Comparison of ENCODE assay signal across 5 fruit fly cellular contexts in genomic region chr3L:16385880-16386584, dm6.
TF ChIP-seq lines count a peak whose summit lies in the region.

Gene Agpat3 (minus strand): TSS chr3L:16385957.
Gene RAF2 (plus strand): TSS chr3L:16386327.

- no peak for TF ChIP-seq CTCF in whole organism, embryonic (GFP tag; optimal IDR thresholded peaks at IDR 0.05; lab: Kevin White, UChicago)

TF ChIP-seq in whole organism, adult, 20 proteins besides CTCF, POLR2A, EP300 and RAD21 (continues in another document):
- TF ChIP-seq CG14711 (tag; optimal IDR thresholded peaks at IDR 0.05; lab: Kevin White, UChicago): peak; percentile 86
- peak; percentile 60 for TF ChIP-seq toe (GFP tag; optimal IDR thresholded peaks at IDR 0.05; lab: Kevin White, UChicago)
- TF ChIP-seq kay (GFP tag; lab: Kevin White, UChicago; ENCODE audit: borderline replicate concordance): no peak
- TF ChIP-seq cic (GFP tag; optimal IDR thresholded peaks at IDR 0.05; lab: Kevin White, UChicago): no peak
- no peak for TF ChIP-seq cnc (optimal IDR thresholded peaks at IDR 0.05; lab: Kevin White, UChicago)
- TF ChIP-seq CG11617 (GFP tag; optimal IDR thresholded peaks at IDR 0.05; lab: Kevin White, UChicago): peak; percentile 27
- TF ChIP-seq Clk (GFP tag; optimal IDR thresholded peaks at IDR 0.05; lab: Kevin White, UChicago): no peak
- no peak for TF ChIP-seq ovo (GFP tag; optimal IDR thresholded peaks at IDR 0.05; lab: Kevin White, UChicago)
- TF ChIP-seq Mnt (GFP tag; optimal IDR thresholded peaks at IDR 0.05; lab: Kevin White, UChicago): no peak
- TF ChIP-seq bab1 (GFP tag; optimal IDR thresholded peaks at IDR 0.05; lab: Kevin White, UChicago): no peak
- TF ChIP-seq CG7045 (GFP tag; optimal IDR thresholded peaks at IDR 0.05; lab: Kevin White, UChicago): no peak
- TF ChIP-seq CG5204 (GFP tag; optimal IDR thresholded peaks at IDR 0.05; lab: Kevin White, UChicago): no peak
- peak; percentile 5 for TF ChIP-seq Hr96 (GFP tag; optimal IDR thresholded peaks at IDR 0.05; lab: Kevin White, UChicago)
- TF ChIP-seq CG33017 (tag; optimal IDR thresholded peaks at IDR 0.05; lab: Kevin White, UChicago): no peak
- TF ChIP-seq tj (GFP tag; optimal IDR thresholded peaks at IDR 0.05; lab: Kevin White, UChicago): no peak
- peak; percentile 7 for TF ChIP-seq CG7101 (tag; optimal IDR thresholded peaks at IDR 0.05; lab: Kevin White, UChicago)
- TF ChIP-seq Crg-1 (GFP tag; optimal IDR thresholded peaks at IDR 0.05; lab: Kevin White, UChicago): no peak
- no peak for TF ChIP-seq CG12768 (GFP tag; optimal IDR thresholded peaks at IDR 0.05; lab: Kevin White, UChicago)
- TF ChIP-seq CG1620 (GFP tag; optimal IDR thresholded peaks at IDR 0.05; lab: Kevin White, UChicago): no peak

TF ChIP-seq in whole organism, embryonic, 481 proteins besides CTCF, POLR2A, EP300 and RAD21 (continues in another document):
- TF ChIP-seq CG18262 (tag; optimal IDR thresholded peaks at IDR 0.05; lab: Kevin White, UChicago): peak; percentile 50
- TF ChIP-seq Nf-YA (GFP tag; IDR thresholded peaks at IDR 0.05; lab: Robert Waterston, UW): no peak
- TF ChIP-seq CG12104 (GFP tag; optimal IDR thresholded peaks at IDR 0.05; lab: Kevin White, UChicago): peak; percentile 57
- TF ChIP-seq D19A (tag; optimal IDR thresholded peaks at IDR 0.05; lab: Kevin White, UChicago): peak; percentile 31
- TF ChIP-seq CG14441 (GFP tag; IDR thresholded peaks at IDR 0.05; lab: Robert Waterston, UW): peak; percentile 62; the same call in 1 of the 2 replicates
- no peak for TF ChIP-seq CG5245 (GFP tag; optimal IDR thresholded peaks at IDR 0.05; lab: Kevin White, UChicago)
- TF ChIP-seq bcd (GFP tag; optimal IDR thresholded peaks at IDR 0.05; lab: Kevin White, UChicago): peak; percentile 36
- no peak for TF ChIP-seq CG1647 (GFP tag; optimal IDR thresholded peaks at IDR 0.05; lab: Kevin White, UChicago)
- TF ChIP-seq insv (GFP tag; optimal IDR thresholded peaks at IDR 0.05; lab: Kevin White, UChicago): no peak
- peak; percentile 11 for TF ChIP-seq corto (GFP tag; optimal IDR thresholded peaks at IDR 0.05; lab: Kevin White, UChicago)
- peak; percentile 4 for TF ChIP-seq ewg (GFP tag; optimal IDR thresholded peaks at IDR 0.05; lab: Kevin White, UChicago)
- peak; percentile 37 for TF ChIP-seq BEAF-32 (GFP tag; optimal IDR thresholded peaks at IDR 0.05; lab: Kevin White, UChicago)
- peak; percentile 12 for TF ChIP-seq Sry-δ (GFP tag; optimal IDR thresholded peaks at IDR 0.05; lab: Kevin White, UChicago)
- peak; percentile 11; the same call in 1 of the 2 replicates for TF ChIP-seq Dref (GFP tag; IDR thresholded peaks at IDR 0.05; lab: Robert Waterston, UW)
- no peak; the same call in 1 of the 2 replicates for TF ChIP-seq peb (GFP tag; IDR thresholded peaks at IDR 0.05; lab: Robert Waterston, UW)
- TF ChIP-seq ham (GFP tag; IDR thresholded peaks at IDR 0.05; lab: Robert Waterston, UW): no peak
- TF ChIP-seq CG8089 (GFP tag; optimal IDR thresholded peaks at IDR 0.05; lab: Kevin White, UChicago): no peak
- TF ChIP-seq CG17328 (GFP tag; IDR thresholded peaks at IDR 0.05; lab: Robert Waterston, UW): peak; percentile 46

TF ChIP-seq in whole organism, prepupa, 60 proteins besides CTCF, POLR2A, EP300 and RAD21 (continues in another document):
- TF ChIP-seq ss (GFP tag; optimal IDR thresholded peaks at IDR 0.05; lab: Kevin White, UChicago) (no peak), Gug (GFP tag; IDR thresholded peaks at IDR 0.05; lab: Robert Waterston, UW) (no peak; the same call in 1 of the 2 replicates), CG9139 (GFP tag; optimal IDR thresholded peaks at IDR 0.05; lab: Kevin White, UChicago) (no peak), CG6854 (GFP tag; optimal IDR thresholded peaks at IDR 0.05; lab: Kevin White, UChicago) (no peak), Eip75B (GFP tag; optimal IDR thresholded peaks at IDR 0.05; lab: Kevin White, UChicago) (peak; percentile 7), Sox14 (GFP tag; optimal IDR thresholded peaks at IDR 0.05; lab: Kevin White, UChicago) (no peak), dsx (GFP tag; optimal IDR thresholded peaks at IDR 0.05; lab: Kevin White, UChicago; ENCODE audit: poor library complexity, severe bottlenecking) (no peak), Ets21C (GFP tag; optimal IDR thresholded peaks at IDR 0.05; lab: Kevin White, UChicago) (peak; percentile 23), CG4318 (GFP tag; optimal IDR thresholded peaks at IDR 0.05; lab: Kevin White, UChicago) (peak; percentile 12), svp (GFP tag; lab: Kevin White, UChicago) (no peak), OdsH (GFP tag; optimal IDR thresholded peaks at IDR 0.05; lab: Kevin White, UChicago) (peak; percentile 58), Hr39 (GFP tag; optimal IDR thresholded peaks at IDR 0.05; lab: Kevin White, UChicago) (peak; percentile 42), acj6 (GFP tag; optimal IDR thresholded peaks at IDR 0.05; lab: Kevin White, UChicago) (peak; percentile 63), CG3919 (GFP tag; optimal IDR thresholded peaks at IDR 0.05; lab: Kevin White, UChicago) (peak; percentile 34), pdm3 (GFP tag; optimal IDR thresholded peaks at IDR 0.05; lab: Kevin White, UChicago) (no peak), fd85E (GFP tag; optimal IDR thresholded peaks at IDR 0.05; lab: Kevin White, UChicago) (no peak), Eip93F (GFP tag; optimal IDR thresholded peaks at IDR 0.05; lab: Kevin White, UChicago) (no peak), CG31627 (GFP tag; optimal IDR thresholded peaks at IDR 0.05; lab: Kevin White, UChicago) (peak; percentile 67), topi (GFP tag; optimal IDR thresholded peaks at IDR 0.05; lab: Kevin White, UChicago) (no peak), CG10669 (GFP tag; optimal IDR thresholded peaks at IDR 0.05; lab: Kevin White, UChicago) (peak; percentile 16)

TF ChIP-seq in whole organism, pupa, 21 proteins besides CTCF, POLR2A, EP300 and RAD21:
- TF ChIP-seq CG8159 (tag; optimal IDR thresholded peaks at IDR 0.05; lab: Kevin White, UChicago) (peak; percentile 48), CG9948 (tag; optimal IDR thresholded peaks at IDR 0.05; lab: Kevin White, UChicago) (peak; percentile 35), CG12605 (GFP tag; IDR thresholded peaks at IDR 0.05; lab: Robert Waterston, UW) (0 out of 2 replicates have a peak, but pooled peaks have one; percentile 5), CG8301 (tag; optimal IDR thresholded peaks at IDR 0.05; lab: Kevin White, UChicago) (no peak), CG17806 (tag; optimal IDR thresholded peaks at IDR 0.05; lab: Kevin White, UChicago) (peak; percentile 34), D1 (tag; optimal IDR thresholded peaks at IDR 0.05; lab: Kevin White, UChicago) (no peak), rn (GFP tag; IDR thresholded peaks at IDR 0.05; lab: Robert Waterston, UW) (0 out of 2 replicates have a peak, but pooled peaks have one; percentile 13), CG14655 (GFP tag; optimal IDR thresholded peaks at IDR 0.05; lab: Kevin White, UChicago) (no peak), CG15710 (tag; optimal IDR thresholded peaks at IDR 0.05; lab: Kevin White, UChicago) (peak; percentile 55)

TF ChIP-seq in whole organism, wandering third instar larva, 38 proteins besides CTCF, POLR2A, EP300 and RAD21:
- TF ChIP-seq ey (GFP tag; optimal IDR thresholded peaks at IDR 0.05; lab: Kevin White, UChicago) (peak; percentile 26), tai (GFP tag; optimal IDR thresholded peaks at IDR 0.05; lab: Kevin White, UChicago) (no peak), OdsH (GFP tag; optimal IDR thresholded peaks at IDR 0.05; lab: Kevin White, UChicago) (no peak), Sp1 (GFP tag; optimal IDR thresholded peaks at IDR 0.05; lab: Kevin White, UChicago) (peak; percentile 8), Hr83 (GFP tag; optimal IDR thresholded peaks at IDR 0.05; lab: Kevin White, UChicago; ENCODE audit: poor library complexity, severe bottlenecking) (peak; percentile 55), psq (GFP tag; optimal IDR thresholded peaks at IDR 0.05; lab: Kevin White, UChicago) (peak; percentile 10), woc (GFP tag; optimal IDR thresholded peaks at IDR 0.05; lab: Kevin White, UChicago) (peak; percentile 3), foxo (GFP tag; optimal IDR thresholded peaks at IDR 0.05; lab: Kevin White, UChicago) (peak in 1 of 2 experiments; percentile 46), HLH106 (tag; optimal IDR thresholded peaks at IDR 0.05; lab: Kevin White, UChicago) (peak; percentile 68), jim (GFP tag; optimal IDR thresholded peaks at IDR 0.05; lab: Kevin White, UChicago) (peak; percentile 67)
